Fruit fly (Drosophila melanogaster): ENCODE measurements around the gene RpS4.

Gene RpS4

dm6 chr3L:13068293-13068692 lies 26.7 kb downstream of the RpS4 start (continued):
- TF ChIP-seq dpn (GFP tag; optimal IDR thresholded peaks at IDR 0.05) (no peak), Fer3 (tag; optimal IDR thresholded peaks at IDR 0.05) (no peak), CG7271 (tag; optimal IDR thresholded peaks at IDR 0.05) (no peak), Blimp-1 (GFP tag; optimal IDR thresholded peaks at IDR 0.05) (peak; percentile 43), Asciz (GFP tag; optimal IDR thresholded peaks at IDR 0.05) (no peak), GATAe (GFP tag; conservative IDR thresholded peaks at IDR 0.05) (no peak), Sry-δ (GFP tag; optimal IDR thresholded peaks at IDR 0.05) (no peak), CG6791 (GFP tag; IDR thresholded peaks at IDR 0.05; ENCODE audit: partially characterized antibody) (no peak), Dp (GFP tag; optimal IDR thresholded peaks at IDR 0.05) (no peak), chn (GFP tag; optimal IDR thresholded peaks at IDR 0.05) (peak; percentile 16), Hand (GFP tag; optimal IDR thresholded peaks at IDR 0.05) (no peak), ftz-f1 (GFP tag; optimal IDR thresholded peaks at IDR 0.05) (no peak), CG3838 (GFP tag; optimal IDR thresholded peaks at IDR 0.05) (no peak), kni (GFP tag; optimal IDR thresholded peaks at IDR 0.05) (no peak), CG15479 (GFP tag; optimal IDR thresholded peaks at IDR 0.05) (peak; percentile 5), CG17385 (GFP tag; optimal IDR thresholded peaks at IDR 0.05) (no peak), h (optimal IDR thresholded peaks at IDR 0.05) (no peak), p53 (GFP tag; optimal IDR thresholded peaks at IDR 0.05) (no peak), CG10959 (GFP tag; IDR thresholded peaks at IDR 0.05) (peak; percentile 42; the same call in 1 of the 2 replicates), ttk (GFP tag; IDR thresholded peaks at IDR 0.05) (no peak), Hr51 (GFP tag; optimal IDR thresholded peaks at IDR 0.05) (peak in 1 of 2 experiments; percentile 7), otp (GFP tag; IDR thresholded peaks at IDR 0.05) (0 out of 3 replicates have a peak, but pooled peaks have one; percentile 5), CG4424 (GFP tag; optimal IDR thresholded peaks at IDR 0.05) (peak; percentile 34), CG15601 (tag; optimal IDR thresholded peaks at IDR 0.05) (peak; percentile 14), sc (optimal IDR thresholded peaks at IDR 0.05) (no peak), sc (GFP tag; optimal IDR thresholded peaks at IDR 0.05) (peak; percentile 3), tgo (GFP tag; IDR thresholded peaks at IDR 0.05) (no peak), corto (GFP tag; optimal IDR thresholded peaks at IDR 0.05) (no peak), BtbVII (GFP tag; optimal IDR thresholded peaks at IDR 0.05) (no peak), pros (GFP tag; optimal IDR thresholded peaks at IDR 0.05) (no peak), BEAF-32 (GFP tag; optimal IDR thresholded peaks at IDR 0.05) (no peak), NFAT (GFP tag; IDR thresholded peaks at IDR 0.05) (no peak), CG17186 (GFP tag; optimal IDR thresholded peaks at IDR 0.05) (no peak), zf30C (GFP tag; optimal IDR thresholded peaks at IDR 0.05) (peak; percentile 72), Bgb (GFP tag; IDR thresholded peaks at IDR 0.05; ENCODE audit: partially characterized antibody) (no peak), toy (GFP tag; IDR thresholded peaks at IDR 0.05) (no peak), CG2712 (tag; optimal IDR thresholded peaks at IDR 0.05) (peak; percentile 71), zfh1 (GFP tag; IDR thresholded peaks at IDR 0.05) (0 out of 3 replicates have a peak, but pooled peaks have one; percentile 31), CG12155 (GFP tag; optimal IDR thresholded peaks at IDR 0.05) (no peak), CG12659 (GFP tag; optimal IDR thresholded peaks at IDR 0.05) (no peak), CG7556 (GFP tag; optimal IDR thresholded peaks at IDR 0.05) (peak; percentile 50), CG3163 (GFP tag; optimal IDR thresholded peaks at IDR 0.05) (no peak), insv (GFP tag; optimal IDR thresholded peaks at IDR 0.05) (no peak), CG10565 (GFP tag; optimal IDR thresholded peaks at IDR 0.05) (no peak), CG10543 (GFP tag; optimal IDR thresholded peaks at IDR 0.05) (no peak), CG10462 (GFP tag; optimal IDR thresholded peaks at IDR 0.05) (no peak), CG12071 (GFP tag; optimal IDR thresholded peaks at IDR 0.05) (no peak), da (GFP tag; optimal IDR thresholded peaks at IDR 0.05) (no peak), fd96Cb (tag; optimal IDR thresholded peaks at IDR 0.05) (no peak), schlank (tag; optimal IDR thresholded peaks at IDR 0.05) (no peak)
